Worm (Caenorhabditis elegans) whole organism, young adult: Measurements from ENCODE around the gene C23H3.5.

Experiments
- C17E4.6 ChIP-seq: fragments of 200-800 bp; sonication (Bioruptor generic); IDR thresholded peaks from 2 replicates; pipeline ENCODE4 v1.3.6; 2022; ENCODE audit warnings: missing genetic modification reagents, missing genetic modification characterization, missing compliant biosample characterization
- F10E7.11 ChIP-seq: sonication (generic microtip); optimal IDR thresholded peaks from 2 replicates; lab custom pipeline; 2017; ENCODE audit warnings: mild to moderate bottlenecking, missing genetic modification characterization, moderate library complexity, missing compliant biosample characterization
- F22D6.2 ChIP-seq: sonication (generic microtip); optimal IDR thresholded peaks from 2 replicates; lab custom pipeline; 2016; ENCODE audit warnings: mild to moderate bottlenecking, missing genetic modification characterization, missing compliant biosample characterization
- F55B11.4 ChIP-seq: sonication (generic microtip); optimal IDR thresholded peaks from 2 replicates; lab custom pipeline; 2016; ENCODE audit warnings: missing compliant biosample characterization, missing genetic modification characterization, borderline replicate concordance; ENCODE audit not compliant: insufficient read depth
- F57A8.1 ChIP-seq: fragments of 200-800 bp; sonication (Bioruptor generic); optimal IDR thresholded peaks from 2 replicates; lab custom pipeline; 2018; ENCODE audit warnings: mild to moderate bottlenecking, missing genetic modification characterization, moderate library complexity, missing compliant biosample characterization
- K12H6.12 ChIP-seq: fragments of 200-800 bp; sonication (Bioruptor generic); optimal IDR thresholded peaks from 2 replicates; lab custom pipeline; 2018; ENCODE audit warnings: mild to moderate bottlenecking, missing genetic modification characterization, missing compliant biosample characterization
- Y67H2A.10 ChIP-seq: fragments of 200-800 bp; sonication (Bioruptor generic); conservative IDR thresholded peaks from 2 replicates; pipeline ENCODE4 v1.3.6; 2022; ENCODE audit warnings: missing genetic modification reagents, missing genetic modification characterization, missing compliant biosample characterization
- akir-1 ChIP-seq: fragments of 200-800 bp; sonication (Bioruptor generic); optimal IDR thresholded peaks from 2 replicates; lab custom pipeline; 2018; ENCODE audit warnings: mild to moderate bottlenecking, missing genetic modification characterization, moderate library complexity, missing compliant biosample characterization
- ama-1 ChIP-seq, 3 experiments: fragments of 150-350 bp in 1 of 3; sonication (generic microtip) in 2 of 3; optimal IDR thresholded peaks; 2 replicates each; lab custom pipeline; 2014 to 2018; ENCODE audit warnings: missing biosample characterization in 2 of 3, missing genetic modification characterization in 2 of 3, missing genetic modification reagents in 2 of 3
- aptf-3 ChIP-seq: fragments of 200-800 bp; sonication (Bioruptor generic); IDR thresholded peaks from 2 replicates; pipeline ENCODE4 v1.3.6; 2022; ENCODE audit warnings: missing genetic modification characterization, missing compliant biosample characterization
- athp-1 ChIP-seq: sonication (generic microtip); optimal IDR thresholded peaks from 2 replicates; lab custom pipeline; 2017; ENCODE audit warnings: mild to moderate bottlenecking, missing genetic modification characterization, missing compliant biosample characterization
- attf-5 ChIP-seq: fragments of 200-800 bp; sonication (Bioruptor generic); optimal IDR thresholded peaks from 2 replicates; lab custom pipeline; 2018; ENCODE audit warnings: mild to moderate bottlenecking, missing genetic modification characterization, missing compliant biosample characterization
- bed-1 ChIP-seq: fragments of 200-800 bp; sonication (Bioruptor generic); IDR thresholded peaks from 2 replicates; pipeline ENCODE4 v1.3.6; 2022; ENCODE audit warnings: missing genetic modification reagents, missing genetic modification characterization, missing compliant biosample characterization
- bed-2 ChIP-seq: fragments of 200-800 bp; sonication (Bioruptor generic); IDR thresholded peaks from 2 replicates; pipeline ENCODE4 v1.3.6; 2022; ENCODE audit warnings: missing genetic modification reagents, missing genetic modification characterization, missing compliant biosample characterization
- cebp-1 ChIP-seq, 2 experiments: fragments of 200-800 bp in 1 of 2; sonication (Bioruptor generic) in 1 of 2; sonication (generic microtip) in 1 of 2; IDR thresholded peaks in 1 of 2; optimal IDR thresholded peaks in 1 of 2; 2 replicates each; pipeline versions ENCODE4 v1.3.6 to Lab custom; 2017 to 2022; ENCODE audit warnings: missing compliant biosample characterization in 2 of 2, missing genetic modification characterization in 2 of 2, mild to moderate bottlenecking in 1 of 2, missing genetic modification reagents in 1 of 2, moderate library complexity in 1 of 2
- ceh-100 ChIP-seq: fragments of 200-800 bp; sonication (Bioruptor generic); IDR thresholded peaks from 2 replicates; pipeline ENCODE4 v1.3.6; 2022; ENCODE audit warnings: missing genetic modification reagents, missing genetic modification characterization, missing compliant biosample characterization
- ceh-27 ChIP-seq: fragments of 200-800 bp; sonication (Bioruptor generic); optimal IDR thresholded peaks from 2 replicates; lab custom pipeline; 2018; ENCODE audit warnings: mild to moderate bottlenecking, missing genetic modification characterization, moderate library complexity, missing compliant biosample characterization
- ceh-79 ChIP-seq: sonication (generic microtip); optimal IDR thresholded peaks from 2 replicates; lab custom pipeline; 2017; ENCODE audit warnings: mild to moderate bottlenecking, missing genetic modification characterization, missing compliant biosample characterization
- dox-1 ChIP-seq: fragments of 200-800 bp; sonication (Bioruptor generic); IDR thresholded peaks from 2 replicates; pipeline ENCODE4 v1.3.6; 2022; ENCODE audit warnings: missing genetic modification reagents, missing genetic modification characterization, missing compliant biosample characterization
- dpff-1 ChIP-seq: sonication (generic microtip); optimal IDR thresholded peaks from 2 replicates; lab custom pipeline; 2017; ENCODE audit warnings: mild to moderate bottlenecking, missing genetic modification characterization, missing compliant biosample characterization
- ets-4 ChIP-seq: fragments of 200-800 bp; sonication (Bioruptor generic); optimal IDR thresholded peaks from 2 replicates; lab custom pipeline; 2018; ENCODE audit warnings: mild to moderate bottlenecking, missing genetic modification characterization, missing compliant biosample characterization
- gei-17 ChIP-seq: fragments of 200-800 bp; sonication (Bioruptor generic); optimal IDR thresholded peaks from 2 replicates; lab custom pipeline; 2018; ENCODE audit warnings: mild to moderate bottlenecking, missing genetic modification characterization, missing compliant biosample characterization
- him-1 ChIP-seq: sonication (generic microtip); optimal IDR thresholded peaks from 2 replicates; lab custom pipeline; 2016; ENCODE audit warnings: missing genotype, missing genetic modification reagents, missing genetic modification characterization, missing compliant biosample characterization
- hlh-12 ChIP-seq: sonication (generic microtip); optimal IDR thresholded peaks from 2 replicates; lab custom pipeline; 2016; ENCODE audit warnings: missing genetic modification characterization, missing compliant biosample characterization
- hsf-1 ChIP-seq: fragments of 200-800 bp; sonication (Bioruptor generic); IDR thresholded peaks from 2 replicates; pipeline ENCODE4 v1.3.6; 2022; ENCODE audit warnings: missing genetic modification reagents, missing genetic modification characterization, missing compliant biosample characterization
- let-526 ChIP-seq: fragments of 200-800 bp; sonication (Bioruptor generic); IDR thresholded peaks from 2 replicates; pipeline ENCODE4 v1.3.6; 2022; ENCODE audit warnings: missing genetic modification reagents, missing genetic modification characterization, missing compliant biosample characterization
- lin-35 ChIP-seq, 3 experiments: fragments of 150-350 bp in 2 of 3; sonication (generic microtip) in 1 of 3; optimal IDR thresholded peaks; 2 replicates each; lab custom pipeline; 2014 to 2018; ENCODE audit warnings: missing biosample characterization in 3 of 3, missing genetic modification characterization in 3 of 3, missing genetic modification reagents in 3 of 3
- lin-40 ChIP-seq: sonication (generic microtip); optimal IDR thresholded peaks from 2 replicates; lab custom pipeline; 2016; ENCODE audit warnings: missing genetic modification characterization, mild to moderate bottlenecking, missing compliant biosample characterization, missing genotype, missing genetic modification reagents
- lsl-1 ChIP-seq: fragments of 200-800 bp; sonication (Bioruptor generic); optimal IDR thresholded peaks from 2 replicates; lab custom pipeline; 2018; ENCODE audit warnings: mild to moderate bottlenecking, missing genetic modification characterization, moderate library complexity, missing compliant biosample characterization
- madf-8 ChIP-seq: fragments of 200-800 bp; sonication (Bioruptor generic); conservative IDR thresholded peaks from 2 replicates; pipeline ENCODE4 v1.3.6; 2022; ENCODE audit warnings: missing genetic modification reagents, missing genetic modification characterization, missing compliant biosample characterization
- mel-28 ChIP-seq: sonication (generic microtip); optimal IDR thresholded peaks from 2 replicates; lab custom pipeline; 2016; ENCODE audit warnings: borderline replicate concordance, mild to moderate bottlenecking, missing genetic modification characterization, missing compliant biosample characterization
- nfya-2 ChIP-seq: fragments of 200-800 bp; sonication (Bioruptor generic); IDR thresholded peaks from 2 replicates; pipeline ENCODE4 v1.3.6; 2022; ENCODE audit warnings: missing genetic modification reagents, missing genetic modification characterization, missing compliant biosample characterization
- nfyb-1 ChIP-seq: fragments of 200-800 bp; sonication (Bioruptor generic); IDR thresholded peaks from 2 replicates; pipeline ENCODE4 v1.3.6; 2022; ENCODE audit warnings: missing genetic modification reagents, missing genetic modification characterization, missing compliant biosample characterization
- nhr-27 ChIP-seq: fragments of 200-800 bp; sonication (Bioruptor generic); optimal IDR thresholded peaks from 2 replicates; lab custom pipeline; 2018; ENCODE audit warnings: mild to moderate bottlenecking, missing genetic modification characterization, moderate library complexity, missing compliant biosample characterization
- pbrm-1 ChIP-seq: fragments of 200-800 bp; sonication (Bioruptor generic); IDR thresholded peaks from 2 replicates; pipeline ENCODE4 v1.3.6; 2022; ENCODE audit warnings: missing genetic modification reagents, missing genetic modification characterization, missing compliant biosample characterization
- pha-4 ChIP-seq: fragments of 150-350 bp; sonication (generic microtip); optimal IDR thresholded peaks from 2 replicates; lab custom pipeline; 2014; ENCODE audit warnings: missing biosample characterization, missing genetic modification reagents, missing genetic modification characterization
- rec-8 ChIP-seq, 2 experiments: sonication (generic microtip); optimal IDR thresholded peaks; 2 replicates each; lab custom pipeline; 2016; ENCODE audit warnings: mild to moderate bottlenecking in 2 of 2, missing genetic modification characterization in 2 of 2, missing genetic modification reagents in 2 of 2, missing genotype in 2 of 2, missing biosample characterization in 1 of 2, missing compliant biosample characterization in 1 of 2, moderate library complexity in 1 of 2
- rpc-1 ChIP-seq, 2 experiments: fragments of 150-350 bp in 1 of 2; sonication (generic microtip) in 1 of 2; optimal IDR thresholded peaks; 2 replicates each; lab custom pipeline; 2014 to 2018; ENCODE audit warnings: missing biosample characterization in 1 of 2, missing genetic modification characterization in 1 of 2, missing genetic modification reagents in 1 of 2, missing genotype in 1 of 2
- snpc-1.1 ChIP-seq: sonication (generic microtip); optimal IDR thresholded peaks from 2 replicates; lab custom pipeline; 2017; ENCODE audit warnings: missing genetic modification characterization, mild to moderate bottlenecking, missing compliant biosample characterization, antibody characterized with exemption, moderate library complexity, missing genotype, missing genetic modification reagents; ENCODE audit not compliant: insufficient read depth
- snpc-4 ChIP-seq, 5 experiments: fragments of 150-350 bp in 1 of 5; sonication (generic microtip) in 4 of 5; optimal IDR thresholded peaks; 2 replicates each; lab custom pipeline; 2014 to 2018; ENCODE audit warnings: missing genetic modification characterization in 5 of 5, missing biosample characterization in 3 of 5, antibody characterized with exemption in 2 of 5, mild to moderate bottlenecking in 2 of 5, missing compliant biosample characterization in 2 of 5, missing genotype in 2 of 5, moderate library complexity in 2 of 5, missing genetic modification reagents in 1 of 5
- zfh-2 ChIP-seq: fragments of 200-800 bp; sonication (Bioruptor generic); conservative IDR thresholded peaks from 2 replicates; pipeline ENCODE4 v1.3.6; 2022; ENCODE audit warnings: missing genetic modification reagents, missing genetic modification characterization, missing compliant biosample characterization
- zim-3 ChIP-seq: sonication (generic microtip); optimal IDR thresholded peaks from 2 replicates; lab custom pipeline; 2017; ENCODE audit warnings: mild to moderate bottlenecking, missing genetic modification characterization, moderate library complexity, missing compliant biosample characterization
- ztf-22 ChIP-seq: fragments of 200-800 bp; sonication (Bioruptor generic); optimal IDR thresholded peaks from 2 replicates; lab custom pipeline; 2018; ENCODE audit warnings: mild to moderate bottlenecking, missing genetic modification characterization, moderate library complexity, missing compliant biosample characterization
- ztf-6 ChIP-seq: fragments of 200-800 bp; sonication (Bioruptor generic); IDR thresholded peaks from 2 replicates; pipeline ENCODE4 v1.3.6; 2022; ENCODE audit warnings: missing genetic modification reagents, missing genetic modification characterization, missing compliant biosample characterization

The C23H3.5 gene

DNA sequence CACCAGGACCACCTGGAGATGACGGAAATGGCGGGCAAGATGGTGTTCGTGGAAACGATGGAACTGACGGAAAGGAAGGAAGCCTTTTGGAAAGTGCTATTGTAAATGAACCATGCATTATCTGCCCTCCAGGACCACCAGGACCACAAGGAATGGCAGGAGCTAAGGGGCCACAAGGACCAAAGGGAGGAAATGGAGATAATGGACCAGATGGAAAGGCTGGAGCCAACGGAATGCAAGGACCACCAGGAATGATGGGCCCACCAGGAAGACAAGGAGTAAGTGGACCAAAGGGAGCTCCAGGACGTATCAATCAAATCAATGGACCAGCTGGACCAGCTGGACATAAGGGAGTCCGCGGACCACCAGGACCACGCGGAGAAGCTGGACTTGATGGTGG is 23.6 kb upstream of the C23H3.5 start:
- TF ChIP-seq zfh-2 (GFP tag; lab: Robert Waterston, UW) (peak; percentile 68), lin-35 (GFP tag; optimal IDR thresholded peaks at IDR 0.05; lab: Kevin White, UChicago) (no peak), gei-17 (GFP tag; lab: Kevin White, UChicago) (no peak), hsf-1 (GFP tag; lab: Robert Waterston, UW) (0 out of 2 replicates have a peak, but pooled peaks have one; percentile 13), dox-1 (0 out of 2 replicates have a peak, but pooled peaks have one; percentile 12), let-526 (GFP tag; lab: Robert Waterston, UW) (no peak), snpc-4 (GFP tag; optimal IDR thresholded peaks at IDR 0.05; lab: Kevin White, UChicago) (no peak), snpc-4 (tag; optimal IDR thresholded peaks at IDR 0.05; lab: Kevin White, UChicago) (no peak)
- TF ChIP-seq, all 124 proteins: peak for 3

DNA sequence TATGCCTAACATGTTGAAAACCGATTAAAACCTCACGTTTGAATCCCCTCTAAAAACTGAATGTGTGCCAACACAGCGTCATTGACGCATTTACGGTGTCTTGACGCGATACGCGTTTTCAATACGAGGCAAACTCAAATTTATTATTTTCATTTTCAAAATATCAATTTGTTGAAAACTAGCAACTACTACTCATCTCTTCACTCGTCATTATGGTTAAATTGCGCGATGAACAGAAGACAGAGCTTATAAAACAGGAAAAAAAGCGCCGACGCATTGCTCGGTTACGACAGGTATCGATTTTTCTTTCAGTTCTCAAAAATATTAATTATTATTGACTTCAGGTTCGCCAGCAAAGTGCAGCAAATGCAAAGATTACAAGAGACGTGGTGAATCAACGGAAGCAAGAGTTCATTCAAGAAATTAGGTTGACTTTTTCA is 22.8 kb upstream of the C23H3.5 start, which contains the start of gene enee-1:
TSS of gene enee-1 (plus strand) at position 108 of the 440 bp plus-strand sequence.
- TF ChIP-seq ceh-100 (GFP tag; lab: Robert Waterston, UW), result no peak
- no peak for TF ChIP-seq lsl-1
- peak; percentile 30 for TF ChIP-seq ama-1 (optimal IDR thresholded peaks at IDR 0.05; lab: Kevin White, UChicago)
- TF ChIP-seq ama-1 (GFP tag; optimal IDR thresholded peaks at IDR 0.05; lab: Kevin White, UChicago), result no peak
- no peak for TF ChIP-seq zim-3
- TF ChIP-seq mel-28 (tag; lab: Kevin White, UChicago), result no peak
- TF ChIP-seq ets-4, result no peak
- TF ChIP-seq zfh-2 (GFP tag; lab: Robert Waterston, UW), result no peak
- TF ChIP-seq madf-8 (GFP tag; lab: Robert Waterston, UW), result no peak
- TF ChIP-seq attf-5, result no peak
- TF ChIP-seq akir-1 (GFP tag; lab: Kevin White, UChicago), result no peak
- no peak for TF ChIP-seq F10E7.11 (tag; lab: Kevin White, UChicago)
- no peak for TF ChIP-seq C17E4.6
- TF ChIP-seq Y67H2A.10 (GFP tag; lab: Robert Waterston, UW), result no peak
- TF ChIP-seq lin-40 (tag; lab: Kevin White, UChicago), result peak; percentile 82
- TF ChIP-seq hlh-12 (tag; lab: Kevin White, UChicago), result no peak
- no peak for TF ChIP-seq F57A8.1 (GFP tag; lab: Kevin White, UChicago)
- no peak for TF ChIP-seq nfya-2 (GFP tag; lab: Robert Waterston, UW)
- no peak for TF ChIP-seq ceh-27 (GFP tag; lab: Kevin White, UChicago)
- no peak for TF ChIP-seq F55B11.4 (tag; lab: Kevin White, UChicago)
- no peak for TF ChIP-seq bed-1 (GFP tag; lab: Robert Waterston, UW)
- TF ChIP-seq bed-2 (GFP tag; lab: Robert Waterston, UW), result no peak
- no peak for TF ChIP-seq ztf-22 (GFP tag; lab: Kevin White, UChicago)
- TF ChIP-seq pbrm-1 (GFP tag; lab: Robert Waterston, UW), result peak; percentile 54; the same call in 1 of the 2 replicates
- TF ChIP-seq ceh-79 (tag; lab: Kevin White, UChicago), result no peak
- no peak for TF ChIP-seq ztf-6 (GFP tag; lab: Robert Waterston, UW)
- TF ChIP-seq athp-1 (tag; lab: Kevin White, UChicago), result no peak
- no peak for TF ChIP-seq gei-17 (GFP tag; lab: Kevin White, UChicago)
- no peak for TF ChIP-seq F22D6.2
- no peak for TF ChIP-seq rpc-1 (optimal IDR thresholded peaks at IDR 0.05; lab: Kevin White, UChicago)
- TF ChIP-seq rpc-1 (tag; optimal IDR thresholded peaks at IDR 0.05; lab: Kevin White, UChicago), result no peak
- TF ChIP-seq aptf-3, result no peak
- TF ChIP-seq K12H6.12 (tag; lab: Kevin White, UChicago), result peak; percentile 39
- no peak for TF ChIP-seq pha-4 (tag; lab: Kevin White, UChicago)
- peak; percentile 56; the same call in 1 of the 2 replicates for TF ChIP-seq nfyb-1 (GFP tag; lab: Robert Waterston, UW)
- no peak for TF ChIP-seq cebp-1 (GFP tag; IDR thresholded peaks at IDR 0.05; lab: Robert Waterston, UW)
- peak; percentile 60 for TF ChIP-seq cebp-1 (tag; optimal IDR thresholded peaks at IDR 0.05; lab: Kevin White, UChicago)
- no peak for TF ChIP-seq dpff-1
- TF ChIP-seq him-1 (tag; lab: Kevin White, UChicago), result no peak
- no peak for TF ChIP-seq snpc-1.1 (tag; lab: Kevin White, UChicago)
- TF ChIP-seq nhr-27 (tag; lab: Kevin White, UChicago), result no peak
- TF ChIP-seq rec-8 (tag; optimal IDR thresholded peaks at IDR 0.05; lab: Kevin White, UChicago), result no peak
